Fruit fly (Drosophila melanogaster) whole organism, embryonic: ENCODE measurements around the gene Eip63F-1.

Source experiments
- Ada2b ChIP-seq: fragments of 200-800 bp; sonication (Bioruptor generic); IDR thresholded peaks from 2 replicates; pipeline ENCODE4 v1.3.6; 2022; ENCODE audit warnings: missing biosample characterization, missing genetic modification characterization
- CG10147 ChIP-seq: fragments of 200-800 bp; sonication (Bioruptor generic); optimal IDR thresholded peaks from 2 replicates; lab custom pipeline; 2019; ENCODE audit warnings: missing biosample characterization, mild to moderate bottlenecking, missing genetic modification characterization, moderate library complexity
- CG10979 ChIP-seq: fragments of 200-800 bp; sonication (Bioruptor generic); optimal IDR thresholded peaks from 2 replicates; lab custom pipeline; 2018; ENCODE audit warnings: missing biosample characterization, mild to moderate bottlenecking, missing genetic modification characterization, moderate library complexity
- CG13296 ChIP-seq: fragments of 200-800 bp; sonication (Bioruptor generic); optimal IDR thresholded peaks from 3 replicates; lab custom pipeline; 2018; ENCODE audit warnings: missing biosample characterization, mild to moderate bottlenecking, missing genetic modification characterization
- CG15479 ChIP-seq: fragments of 200-800 bp; sonication (Bioruptor generic); optimal IDR thresholded peaks from 3 replicates; lab custom pipeline; 2019; ENCODE audit warnings: missing biosample characterization, mild to moderate bottlenecking, missing genetic modification characterization, moderate library complexity
- CG1602 ChIP-seq: fragments of 200-800 bp; sonication (Bioruptor generic); optimal IDR thresholded peaks from 3 replicates; lab custom pipeline; 2016; ENCODE audit warnings: missing biosample characterization, missing genetic modification characterization
- CG17568 ChIP-seq: fragments of 200-800 bp; sonication (Bioruptor generic); optimal IDR thresholded peaks from 2 replicates; lab custom pipeline; 2018; ENCODE audit warnings: missing biosample characterization, mild to moderate bottlenecking, missing genetic modification characterization, moderate library complexity
- CG17912 ChIP-seq: fragments of 200-800 bp; sonication (Bioruptor generic); optimal IDR thresholded peaks from 2 replicates; lab custom pipeline; 2018; ENCODE audit warnings: missing biosample characterization, mild to moderate bottlenecking, missing genetic modification characterization
- CG31365 ChIP-seq: fragments of 200-800 bp; sonication (Bioruptor generic); optimal IDR thresholded peaks from 2 replicates; lab custom pipeline; 2018; ENCODE audit warnings: missing biosample characterization, mild to moderate bottlenecking, missing genetic modification characterization
- CG3163 ChIP-seq: fragments of 200-800 bp; sonication (Bioruptor generic); optimal IDR thresholded peaks from 3 replicates; lab custom pipeline; 2016; ENCODE audit warnings: missing biosample characterization, missing genetic modification characterization
- CG43689 ChIP-seq: fragments of 200-800 bp; sonication (Bioruptor generic); IDR thresholded peaks from 2 replicates; pipeline ENCODE4 v1.3.6; 2022; ENCODE audit warnings: missing biosample characterization, missing genetic modification characterization
- CG4404 ChIP-seq: fragments of 200-800 bp; sonication (Bioruptor generic); IDR thresholded peaks from 2 replicates; pipeline ENCODE4 v1.3.6; 2022; ENCODE audit warnings: missing biosample characterization, missing genetic modification characterization
- CG7786 ChIP-seq: fragments of 200-800 bp; sonication (Bioruptor generic); optimal IDR thresholded peaks from 2 replicates; lab custom pipeline; 2016; ENCODE audit warnings: missing biosample characterization, missing genetic modification characterization
- CG8281 ChIP-seq: fragments of 200-800 bp; sonication (Bioruptor generic); optimal IDR thresholded peaks from 2 replicates; lab custom pipeline; 2018; ENCODE audit warnings: missing biosample characterization, mild to moderate bottlenecking, missing genetic modification characterization, moderate library complexity
- CG8944 ChIP-seq: fragments of 200-800 bp; sonication (Bioruptor generic); optimal IDR thresholded peaks from 3 replicates; lab custom pipeline; 2016; ENCODE audit warnings: missing biosample characterization, missing genetic modification characterization
- CG9437 ChIP-seq: fragments of 200-800 bp; sonication (Bioruptor generic); optimal IDR thresholded peaks from 2 replicates; lab custom pipeline; 2018; ENCODE audit warnings: missing biosample characterization, mild to moderate bottlenecking, missing genetic modification characterization
- CTCF ChIP-seq: fragments of 200-800 bp; sonication (Bioruptor generic); optimal IDR thresholded peaks from 2 replicates; lab custom pipeline; 2017; ENCODE audit warnings: missing biosample characterization, mild to moderate bottlenecking, missing genetic modification characterization, moderate library complexity
- Dad ChIP-seq: fragments of 200-800 bp; sonication (Bioruptor generic); optimal IDR thresholded peaks from 3 replicates; lab custom pipeline; 2016; ENCODE audit warnings: missing biosample characterization, missing genetic modification characterization
- Deaf1 ChIP-seq: fragments of 200-800 bp; optimal IDR thresholded peaks from 3 replicates; lab custom pipeline; 2019; ENCODE audit warnings: missing biosample characterization, mild to moderate bottlenecking, missing genetic modification characterization, moderate library complexity
- E2f1 ChIP-seq: fragments of 200-800 bp; sonication (Bioruptor generic); IDR thresholded peaks from 2 replicates; pipeline ENCODE4 v1.3.6; 2022; ENCODE audit warnings: missing biosample characterization, missing genetic modification characterization
- Elba2 ChIP-seq: fragments of 200-800 bp; sonication (Bioruptor generic); optimal IDR thresholded peaks from 3 replicates; lab custom pipeline; 2016; ENCODE audit warnings: missing biosample characterization, missing genetic modification characterization
- HmgD ChIP-seq: fragments of 200-800 bp; sonication (Bioruptor generic); optimal IDR thresholded peaks from 3 replicates; lab custom pipeline; 2016; ENCODE audit warnings: missing biosample characterization, missing genetic modification characterization
- Hsf ChIP-seq: fragments of 200-800 bp; sonication (Bioruptor generic); optimal IDR thresholded peaks from 3 replicates; lab custom pipeline; 2016; ENCODE audit warnings: missing biosample characterization, missing genetic modification characterization
- Lhr ChIP-seq: fragments of 200-800 bp; sonication (Bioruptor generic); optimal IDR thresholded peaks from 3 replicates; lab custom pipeline; 2017; ENCODE audit warnings: mild to moderate bottlenecking, missing biosample characterization, missing genetic modification reagents, missing genetic modification characterization
- Meics ChIP-seq: fragments of 200-800 bp; sonication (Bioruptor generic); optimal IDR thresholded peaks from 2 replicates; lab custom pipeline; 2017; ENCODE audit warnings: missing biosample characterization, mild to moderate bottlenecking, missing genetic modification characterization
- NK7.1 ChIP-seq: fragments of 200-800 bp; sonication (Bioruptor generic); optimal IDR thresholded peaks from 3 replicates; lab custom pipeline; 2016; ENCODE audit warnings: missing biosample characterization, missing genetic modification characterization
- Oli ChIP-seq: fragments of 200-800 bp; sonication (Bioruptor generic); optimal IDR thresholded peaks from 2 replicates; lab custom pipeline; 2018; ENCODE audit warnings: missing biosample characterization, mild to moderate bottlenecking, missing genetic modification characterization, moderate library complexity
- az2 ChIP-seq: fragments of 200-800 bp; sonication (Bioruptor generic); optimal IDR thresholded peaks from 3 replicates; lab custom pipeline; 2016; ENCODE audit warnings: missing biosample characterization, missing genetic modification characterization
- crp ChIP-seq, 2 experiments: fragments of 200-800 bp; sonication (Bioruptor generic); optimal IDR thresholded peaks; 2 replicates in 1 of 2; 3 replicates in 1 of 2; lab custom pipeline; 2017; ENCODE audit warnings: missing biosample characterization in 2 of 2, missing genetic modification characterization in 2 of 2, mild to moderate bottlenecking in 1 of 2, moderate library complexity in 1 of 2
- dan ChIP-seq: fragments of 200-800 bp; sonication (Bioruptor generic); IDR thresholded peaks from 2 replicates; pipeline ENCODE4 v1.3.6; 2022; ENCODE audit warnings: missing biosample characterization, missing genetic modification characterization
- dati ChIP-seq: fragments of 200-800 bp; sonication (Bioruptor generic); IDR thresholded peaks from 2 replicates; pipeline ENCODE4 v1.3.6; 2022; ENCODE audit warnings: missing biosample characterization, missing genetic modification characterization
- dmrt99B ChIP-seq: fragments of 200-800 bp; sonication (Bioruptor generic); optimal IDR thresholded peaks from 2 replicates; lab custom pipeline; 2018; ENCODE audit warnings: missing biosample characterization, mild to moderate bottlenecking, missing genetic modification characterization, moderate library complexity
- fru ChIP-seq: fragments of >200 bp; optimal IDR thresholded peaks from 2 replicates; lab custom pipeline; 2017
- gce ChIP-seq: fragments of 200-800 bp; sonication (Bioruptor generic); IDR thresholded peaks from 3 replicates; pipeline ENCODE4 v1.3.6; 2022; ENCODE audit warnings: missing biosample characterization, missing genetic modification characterization
- gcm ChIP-seq: fragments of 200-800 bp; sonication (Bioruptor generic); optimal IDR thresholded peaks from 2 replicates; lab custom pipeline; 2019; ENCODE audit warnings: missing biosample characterization, mild to moderate bottlenecking, missing genetic modification characterization, moderate library complexity
- gt ChIP-seq: fragments of 200-800 bp; sonication (Bioruptor generic); IDR thresholded peaks from 2 replicates; pipeline ENCODE4 v1.3.6; 2022; ENCODE audit warnings: missing biosample characterization, missing genetic modification characterization
- h ChIP-seq: fragments of >200 bp; optimal IDR thresholded peaks from 2 replicates; lab custom pipeline; 2017
- hkb ChIP-seq, 2 experiments: fragments of 200-800 bp in 1 of 2; fragments of >200 bp in 1 of 2; sonication (Bioruptor generic) in 1 of 2; IDR thresholded peaks in 1 of 2; optimal IDR thresholded peaks in 1 of 2; 2 replicates each; pipeline versions ENCODE4 v1.3.6 to Lab custom; 2017 to 2022; ENCODE audit warnings: missing biosample characterization in 1 of 2, missing genetic modification characterization in 1 of 2
- jigr1 ChIP-seq: fragments of 200-800 bp; sonication (Bioruptor generic); IDR thresholded peaks from 3 replicates; pipeline ENCODE4 v1.3.6; 2022; ENCODE audit warnings: missing biosample characterization, missing genetic modification characterization
- ken ChIP-seq: fragments of 200-800 bp; sonication (Bioruptor generic); IDR thresholded peaks from 3 replicates; pipeline ENCODE4 v1.3.6; 2022; ENCODE audit warnings: missing biosample characterization, missing genetic modification characterization
- lmd ChIP-seq: fragments of 200-800 bp; sonication (Bioruptor generic); IDR thresholded peaks from 2 replicates; pipeline ENCODE4 v1.3.6; 2022; ENCODE audit warnings: missing biosample characterization, missing genetic modification characterization
- nau ChIP-seq: fragments of 200-800 bp; sonication (Bioruptor generic); optimal IDR thresholded peaks from 3 replicates; lab custom pipeline; 2017; ENCODE audit warnings: missing biosample characterization, mild to moderate bottlenecking, missing genetic modification characterization, missing genetic modification reagents
- seq ChIP-seq: fragments of 200-800 bp; sonication (Bioruptor generic); IDR thresholded peaks from 2 replicates; pipeline ENCODE4 v1.3.6; 2022; ENCODE audit warnings: missing biosample characterization, missing genetic modification characterization
- slbo ChIP-seq: fragments of 200-800 bp; sonication (Bioruptor generic); IDR thresholded peaks from 2 replicates; pipeline ENCODE4 v1.3.6; 2022; ENCODE audit warnings: missing biosample characterization, missing genetic modification characterization
- ssp ChIP-seq: fragments of 200-800 bp; sonication (Bioruptor generic); IDR thresholded peaks from 2 replicates; pipeline ENCODE4 v1.3.6; 2022; ENCODE audit warnings: missing biosample characterization, missing genetic modification characterization
- tio ChIP-seq: fragments of 200-800 bp; sonication (Bioruptor generic); optimal IDR thresholded peaks from 2 replicates; lab custom pipeline; 2017; ENCODE audit warnings: missing biosample characterization, missing genetic modification characterization, inconsistent platforms
- unpg ChIP-seq: fragments of 200-800 bp; sonication (Bioruptor generic); optimal IDR thresholded peaks from 3 replicates; lab custom pipeline; 2018; ENCODE audit warnings: missing biosample characterization, mild to moderate bottlenecking, missing genetic modification characterization, moderate library complexity
- vnd ChIP-seq: fragments of 200-800 bp; sonication (Bioruptor generic); IDR thresholded peaks from 3 replicates; pipeline ENCODE4 v1.3.6; 2022; ENCODE audit warnings: missing biosample characterization, missing genetic modification characterization; ENCODE audit not compliant: partially characterized antibody
- zfh1 ChIP-seq: fragments of 200-800 bp; sonication (Bioruptor generic); IDR thresholded peaks from 3 replicates; pipeline ENCODE4 v1.3.6; 2022; ENCODE audit warnings: missing biosample characterization, missing genetic modification characterization
- zfh2 ChIP-seq: fragments of 200-800 bp; sonication (Bioruptor generic); optimal IDR thresholded peaks from 2 replicates; lab custom pipeline; 2016; ENCODE audit warnings: missing biosample characterization, missing genetic modification characterization

The Eip63F-1 gene

DNA sequence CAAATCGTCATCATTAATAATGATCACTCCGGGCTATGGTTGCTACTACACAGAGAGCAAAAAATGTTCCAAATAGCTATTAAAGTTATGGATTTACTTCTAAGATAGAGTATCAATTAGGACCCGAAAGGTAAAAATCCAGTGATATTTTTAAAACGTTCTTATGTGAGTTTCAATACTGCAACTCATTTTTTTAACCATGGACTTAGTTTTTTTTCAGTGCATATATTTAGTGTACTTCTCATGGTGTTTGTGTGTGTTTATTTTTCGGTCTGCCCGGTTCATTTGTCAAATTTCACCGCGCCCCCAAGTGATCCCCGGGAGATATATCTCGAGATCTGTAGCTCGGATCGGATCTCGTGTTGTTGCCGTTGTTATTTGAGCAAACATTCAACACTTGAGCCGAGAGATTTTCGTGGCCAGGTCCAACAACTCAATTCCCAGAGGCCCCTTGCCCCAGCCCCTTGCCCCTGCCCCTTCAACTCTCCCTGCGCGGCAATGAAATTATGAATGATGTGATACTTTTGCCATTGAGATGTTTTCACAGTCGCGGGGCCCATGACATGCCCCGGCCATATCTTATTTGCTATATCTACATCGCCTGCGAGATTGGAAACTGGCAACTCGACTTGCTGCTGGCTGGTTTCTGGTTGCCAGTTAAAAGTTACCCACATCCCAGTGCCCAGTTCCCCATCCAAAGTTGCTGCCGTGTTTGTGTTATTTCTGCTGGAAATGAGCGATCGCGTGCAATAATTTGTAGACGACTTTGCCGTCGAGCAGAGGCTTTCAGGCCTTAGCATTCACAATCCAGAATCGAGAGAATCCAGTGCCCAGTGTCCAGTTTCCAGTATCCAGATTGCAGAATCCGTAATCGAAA, 72.7 kb downstream of the Eip63F-1 start (continued):
- TF ChIP-seq CG7786 (GFP tag; lab: Kevin White, UChicago) (peak; percentile 60), crp (GFP tag; optimal IDR thresholded peaks at IDR 0.05; lab: Kevin White, UChicago) (no peak), fru (lab: Kevin White, UChicago) (no peak), ken (GFP tag; lab: Robert Waterston, UW) (no peak), dan (GFP tag; lab: Robert Waterston, UW) (no peak), slbo (GFP tag; lab: Robert Waterston, UW) (peak; percentile 48), Oli (tag; lab: Kevin White, UChicago) (peak; percentile 78), Lhr (GFP tag; lab: Kevin White, UChicago) (peak; percentile 55), CG8944 (GFP tag; lab: Kevin White, UChicago) (peak; percentile 58), CG4404 (peak; percentile 35; the same call in 1 of the 2 replicates), hkb (optimal IDR thresholded peaks at IDR 0.05; lab: Kevin White, UChicago) (no peak), hkb (GFP tag; IDR thresholded peaks at IDR 0.05; lab: Robert Waterston, UW) (peak; percentile 48; the same call in 1 of the 2 replicates), CG9437 (GFP tag; lab: Kevin White, UChicago) (peak; percentile 46), vnd (GFP tag; lab: Robert Waterston, UW) (no peak), zfh1 (GFP tag; lab: Robert Waterston, UW) (peak; percentile 76; the same call in 2 of the 3 replicates), lmd (GFP tag; lab: Robert Waterston, UW) (peak; percentile 52), Hsf (GFP tag; lab: Kevin White, UChicago) (peak; percentile 77), gt (GFP tag; lab: Robert Waterston, UW) (no peak), CG31365 (tag; lab: Kevin White, UChicago) (no peak), CG15479 (GFP tag; lab: Kevin White, UChicago) (no peak), E2f1 (GFP tag; lab: Robert Waterston, UW) (peak; percentile 40; the same call in 1 of the 2 replicates), seq (GFP tag; lab: Robert Waterston, UW) (no peak), dati (GFP tag; lab: Robert Waterston, UW) (no peak), CG17912 (GFP tag; lab: Kevin White, UChicago) (no peak), CG3163 (GFP tag; lab: Kevin White, UChicago) (no peak), nau (GFP tag; lab: Kevin White, UChicago) (peak; percentile 48), CG43689 (no peak), az2 (GFP tag; lab: Kevin White, UChicago) (peak; percentile 76), CG13296 (GFP tag; lab: Kevin White, UChicago) (no peak), Elba2 (GFP tag; lab: Kevin White, UChicago) (no peak), CG10979 (tag; lab: Kevin White, UChicago) (peak; percentile 91), CTCF (GFP tag; lab: Kevin White, UChicago) (no peak), Dad (GFP tag; lab: Kevin White, UChicago) (peak; percentile 22), Meics (GFP tag; lab: Kevin White, UChicago) (no peak), Deaf1 (tag; lab: Kevin White, UChicago) (peak; percentile 21), CG10147 (GFP tag; lab: Kevin White, UChicago) (no peak), zfh2 (GFP tag; lab: Kevin White, UChicago) (no peak), CG17568 (GFP tag; lab: Kevin White, UChicago) (peak; percentile 38), gce (no peak), jigr1 (0 out of 3 replicates have a peak, but pooled peaks have one; percentile 39), tio (GFP tag; lab: Kevin White, UChicago) (peak; percentile 74), gcm (GFP tag; lab: Kevin White, UChicago) (peak; percentile 61), ssp (peak; percentile 38), NK7.1 (GFP tag; lab: Kevin White, UChicago) (no peak), Ada2b (peak; percentile 45), h (lab: Kevin White, UChicago) (no peak), CG8281 (tag; lab: Kevin White, UChicago) (no peak), CG1602 (GFP tag; lab: Kevin White, UChicago) (peak; percentile 83), HmgD (GFP tag; lab: Kevin White, UChicago) (no peak), dmrt99B (tag; lab: Kevin White, UChicago) (peak; percentile 69), unpg (GFP tag; lab: Kevin White, UChicago) (peak; percentile 74)
